Fruit fly (Drosophila melanogaster) whole organism, embryonic: ENCODE results near the gene CG46523.

Source experiments
- CG3163 ChIP-seq: fragments of 200-800 bp; sonication (Bioruptor generic); optimal IDR thresholded peaks from 3 replicates; lab custom pipeline; 2016; ENCODE audit warnings: missing biosample characterization, missing genetic modification characterization
- CG32532 ChIP-seq: fragments of 200-800 bp; sonication (Bioruptor generic); IDR thresholded peaks from 2 replicates; pipeline ENCODE4 v1.3.6; 2022; ENCODE audit warnings: missing biosample characterization, missing genetic modification characterization
- CG8089 ChIP-seq: fragments of 200-800 bp; sonication (Bioruptor generic); optimal IDR thresholded peaks from 3 replicates; lab custom pipeline; 2016; ENCODE audit warnings: missing biosample characterization, missing genetic modification characterization
- Deaf1 ChIP-seq: fragments of 200-800 bp; optimal IDR thresholded peaks from 3 replicates; lab custom pipeline; 2019; ENCODE audit warnings: missing biosample characterization, mild to moderate bottlenecking, missing genetic modification characterization, moderate library complexity
- Lhr ChIP-seq: fragments of 200-800 bp; sonication (Bioruptor generic); optimal IDR thresholded peaks from 3 replicates; lab custom pipeline; 2017; ENCODE audit warnings: mild to moderate bottlenecking, missing biosample characterization, missing genetic modification reagents, missing genetic modification characterization
- Mrtf ChIP-seq: fragments of 200-800 bp; sonication (Bioruptor generic); IDR thresholded peaks from 3 replicates; pipeline ENCODE4 v1.3.6; 2022; ENCODE audit warnings: missing biosample characterization, missing genetic modification characterization
- NK7.1 ChIP-seq: fragments of 200-800 bp; sonication (Bioruptor generic); optimal IDR thresholded peaks from 3 replicates; lab custom pipeline; 2016; ENCODE audit warnings: missing biosample characterization, missing genetic modification characterization
- insv ChIP-seq, 2 experiments: fragments of 200-800 bp; sonication (Bioruptor generic); optimal IDR thresholded peaks; 3 replicates each; lab custom pipeline; 2016 to 2018; ENCODE audit warnings: missing biosample characterization in 2 of 2, missing genetic modification characterization in 2 of 2
- jumu ChIP-seq: fragments of 200-800 bp; sonication (Bioruptor generic); optimal IDR thresholded peaks from 3 replicates; lab custom pipeline; 2016; ENCODE audit warnings: missing biosample characterization, missing genetic modification characterization
- tll ChIP-seq, 2 experiments: fragments of 200-800 bp in 1 of 2; fragments of >200 bp in 1 of 2; sonication (Bioruptor generic) in 1 of 2; optimal IDR thresholded peaks; 2 replicates each; lab custom pipeline; 2017 to 2019; ENCODE audit warnings: missing biosample characterization in 2 of 2, missing genetic modification characterization in 2 of 2, mild to moderate bottlenecking in 1 of 2, moderate library complexity in 1 of 2

DNA sequence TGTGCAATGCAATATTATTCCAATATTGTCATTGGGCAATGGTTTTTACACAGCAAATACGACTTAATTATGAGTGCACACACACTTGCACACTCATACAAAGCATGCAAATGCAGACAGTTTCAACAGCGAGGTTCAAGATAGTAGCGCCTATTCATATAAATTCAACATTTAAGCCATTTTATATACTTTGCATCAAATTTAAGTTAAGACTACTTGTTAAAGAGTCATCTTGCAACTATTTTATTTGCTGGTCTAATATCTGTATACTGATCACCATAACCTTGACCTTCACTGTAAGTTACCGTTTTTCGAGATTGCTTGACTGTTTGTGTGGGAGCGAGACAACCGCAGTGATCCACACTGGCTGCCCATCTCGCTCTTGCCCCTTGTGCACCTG lies 46.5 kb upstream of the CG46523 start:
- TF ChIP-seq CG8089 (GFP tag; lab: Kevin White, UChicago) (no peak), CG3163 (GFP tag; lab: Kevin White, UChicago) (no peak), Mrtf (no peak), jumu (GFP tag; lab: Kevin White, UChicago) (no peak), CG32532 (GFP tag; lab: Robert Waterston, UW) (no peak), insv (GFP tag; optimal IDR thresholded peaks at IDR 0.05; lab: Kevin White, UChicago) (no peak), NK7.1 (no peak), tll (GFP tag; optimal IDR thresholded peaks at IDR 0.05; lab: Kevin White, UChicago) (no peak), Lhr (GFP tag; lab: Kevin White, UChicago) (no peak), Deaf1 (no peak)
